Fruit fly (Drosophila melanogaster): Measurements from ENCODE around the gene Adh.

- TF ChIP-seq psq (optimal IDR thresholded peaks at IDR 0.05) (no peak), pan (optimal IDR thresholded peaks at IDR 0.05) (no peak), Dll (optimal IDR thresholded peaks at IDR 0.05) (no peak), usp (GFP tag; optimal IDR thresholded peaks at IDR 0.05) (no peak), CG8478 (optimal IDR thresholded peaks at IDR 0.05) (no peak), EcR (GFP tag; optimal IDR thresholded peaks at IDR 0.05) (no peak)
These were observed 13.4 kb downstream of the Adh start for dm6 chr2L:14628766-14629165.

Measured in whole organism.